Worm (Caenorhabditis elegans) whole organism, young adult: ENCODE measurements around the gene ceh-43.

ENCODE experiments used
- D2030.7 ChIP-seq: fragments of 200-800 bp; sonication (Bioruptor generic); IDR thresholded peaks from 2 replicates; pipeline ENCODE4 v1.3.6; 2022; ENCODE audit warnings: missing genetic modification reagents, missing genetic modification characterization, missing compliant biosample characterization
- Y53F4B.3 ChIP-seq: fragments of 200-800 bp; sonication (Bioruptor generic); IDR thresholded peaks from 2 replicates; pipeline ENCODE4 v1.3.6; 2022; ENCODE audit warnings: missing genetic modification reagents, missing genetic modification characterization, missing compliant biosample characterization
- attf-6 ChIP-seq: fragments of 200-800 bp; sonication (Bioruptor generic); IDR thresholded peaks from 2 replicates; pipeline ENCODE4 v1.3.6; 2022; ENCODE audit warnings: missing genetic modification reagents, missing genetic modification characterization, missing compliant biosample characterization

ce11 chrIII:4397115-4397514, 52.6 kb downstream of the ceh-43 start, which contains the start of gene R07E5.5:
- TF ChIP-seq attf-6 (GFP tag; lab: Robert Waterston, UW) (no peak), D2030.7 (GFP tag; lab: Robert Waterston, UW) (no peak), Y53F4B.3 (GFP tag; lab: Robert Waterston, UW) (no peak)
